Fruit fly (Drosophila melanogaster) whole organism, embryonic: Measurements from ENCODE around the gene CG43051.

Experiments
- Adf1 ChIP-seq: fragments of 200-800 bp; sonication (Bioruptor generic); IDR thresholded peaks from 2 replicates; pipeline ENCODE4 v1.3.6; 2022; ENCODE audit warnings: missing biosample characterization, missing genetic modification characterization
- Atf6 ChIP-seq: fragments of 200-800 bp; sonication (Bioruptor generic); IDR thresholded peaks from 2 replicates; pipeline ENCODE4 v1.3.6; 2022; ENCODE audit warnings: missing biosample characterization, missing genetic modification characterization
- CG10147 ChIP-seq: fragments of 200-800 bp; sonication (Bioruptor generic); optimal IDR thresholded peaks from 2 replicates; lab custom pipeline; 2019; ENCODE audit warnings: missing biosample characterization, mild to moderate bottlenecking, missing genetic modification characterization, moderate library complexity
- CG10543 ChIP-seq: fragments of 200-800 bp; sonication (Bioruptor generic); optimal IDR thresholded peaks from 3 replicates; lab custom pipeline; 2017; ENCODE audit warnings: missing biosample characterization, mild to moderate bottlenecking, missing genetic modification characterization, moderate library complexity
- CG11723 ChIP-seq: fragments of 200-800 bp; sonication (Bioruptor generic); optimal IDR thresholded peaks from 2 replicates; lab custom pipeline; 2017; ENCODE audit warnings: missing biosample characterization, mild to moderate bottlenecking, missing genetic modification characterization
- CG12769 ChIP-seq: fragments of 200-800 bp; sonication (Bioruptor generic); optimal IDR thresholded peaks from 2 replicates; lab custom pipeline; 2019; ENCODE audit warnings: missing biosample characterization, mild to moderate bottlenecking, missing genetic modification characterization, moderate library complexity
- CG13296 ChIP-seq: fragments of 200-800 bp; sonication (Bioruptor generic); optimal IDR thresholded peaks from 3 replicates; lab custom pipeline; 2018; ENCODE audit warnings: missing biosample characterization, mild to moderate bottlenecking, missing genetic modification characterization
- CG13624 ChIP-seq: fragments of 200-800 bp; sonication (Bioruptor generic); optimal IDR thresholded peaks from 2 replicates; lab custom pipeline; 2016; ENCODE audit warnings: missing biosample characterization, missing genetic modification characterization
- CG13894 ChIP-seq: fragments of 200-800 bp; sonication (Bioruptor generic); optimal IDR thresholded peaks from 3 replicates; lab custom pipeline; 2018; ENCODE audit warnings: missing biosample characterization, mild to moderate bottlenecking, missing genetic modification characterization, moderate library complexity
- CG14014 ChIP-seq: fragments of 200-800 bp; sonication (Bioruptor generic); IDR thresholded peaks from 2 replicates; pipeline ENCODE4 v1.3.6; 2022; ENCODE audit warnings: missing biosample characterization, missing genetic modification characterization
- CG14667 ChIP-seq: fragments of 200-800 bp; sonication (Bioruptor generic); IDR thresholded peaks from 2 replicates; pipeline ENCODE4 v1.3.6; 2022; ENCODE audit warnings: missing biosample characterization, missing genetic modification characterization
- CG1529 ChIP-seq: fragments of 200-800 bp; sonication (Bioruptor generic); optimal IDR thresholded peaks from 3 replicates; lab custom pipeline; 2018; ENCODE audit warnings: missing biosample characterization, missing genetic modification characterization
- CG17385 ChIP-seq: fragments of 200-800 bp; sonication (Bioruptor generic); optimal IDR thresholded peaks from 3 replicates; lab custom pipeline; 2018; ENCODE audit warnings: missing biosample characterization, mild to moderate bottlenecking, missing genetic modification characterization
- CG18599 ChIP-seq: fragments of 200-800 bp; sonication (Bioruptor generic); optimal IDR thresholded peaks from 3 replicates; lab custom pipeline; 2017; ENCODE audit warnings: missing biosample characterization, missing genetic modification characterization, mild to moderate bottlenecking, moderate library complexity, missing genetic modification reagents
- CG2678 ChIP-seq: fragments of 200-800 bp; sonication (Bioruptor generic); optimal IDR thresholded peaks from 3 replicates; lab custom pipeline; 2019; ENCODE audit warnings: missing biosample characterization, mild to moderate bottlenecking, missing genetic modification characterization, moderate library complexity
- CG3281 ChIP-seq: fragments of 200-800 bp; sonication (Bioruptor generic); optimal IDR thresholded peaks from 3 replicates; lab custom pipeline; 2017; ENCODE audit warnings: missing biosample characterization, mild to moderate bottlenecking, missing genetic modification characterization
- CG8290 ChIP-seq, 3 experiments: fragments of 200-800 bp; sonication (Bioruptor generic); optimal IDR thresholded peaks; 2 replicates each; lab custom pipeline; 2016 to 2019; ENCODE audit warnings: missing biosample characterization in 3 of 3, missing genetic modification characterization in 3 of 3, mild to moderate bottlenecking in 2 of 3, moderate library complexity in 1 of 3
- CG8924 ChIP-seq: fragments of 200-800 bp; optimal IDR thresholded peaks from 3 replicates; lab custom pipeline; 2019; ENCODE audit warnings: missing biosample characterization, mild to moderate bottlenecking, missing genetic modification characterization, moderate library complexity
- D19B ChIP-seq: fragments of 200-800 bp; sonication (Bioruptor generic); optimal IDR thresholded peaks from 2 replicates; lab custom pipeline; 2017; ENCODE audit warnings: missing biosample characterization, mild to moderate bottlenecking, missing genetic modification characterization
- Dek ChIP-seq: fragments of 200-800 bp; sonication (Bioruptor generic); optimal IDR thresholded peaks from 3 replicates; lab custom pipeline; 2019; ENCODE audit warnings: missing biosample characterization, mild to moderate bottlenecking, missing genetic modification characterization, moderate library complexity
- Eip74EF ChIP-seq, 2 experiments: fragments of 200-800 bp in 1 of 2; fragments of >200 bp in 1 of 2; sonication (Bioruptor generic) in 1 of 2; optimal IDR thresholded peaks; 2 replicates each; lab custom pipeline; 2017 to 2019; ENCODE audit warnings: missing biosample characterization in 2 of 2, missing genetic modification characterization in 2 of 2, mild to moderate bottlenecking in 1 of 2, moderate library complexity in 1 of 2
- Ets65A ChIP-seq: fragments of 200-800 bp; sonication (Bioruptor generic); peaks from one replicate; lab custom pipeline; 2016; ENCODE audit warnings: missing biosample characterization, missing genetic modification characterization
- Ets97D ChIP-seq: fragments of 200-800 bp; sonication (Bioruptor generic); optimal IDR thresholded peaks from 3 replicates; lab custom pipeline; 2016; ENCODE audit warnings: missing biosample characterization, missing genetic modification characterization
- Fer1 ChIP-seq: fragments of 200-800 bp; sonication (Bioruptor generic); optimal IDR thresholded peaks from 2 replicates; lab custom pipeline; 2017; ENCODE audit warnings: missing biosample characterization, mild to moderate bottlenecking, missing genetic modification characterization
- HHEX ChIP-seq: fragments of 200-800 bp; sonication (Bioruptor generic); optimal IDR thresholded peaks from 3 replicates; lab custom pipeline; 2017; ENCODE audit warnings: missing biosample characterization, mild to moderate bottlenecking, missing genetic modification characterization, missing genetic modification reagents
- Hey ChIP-seq: fragments of 200-800 bp; sonication (Bioruptor generic); optimal IDR thresholded peaks from 3 replicates; lab custom pipeline; 2018; ENCODE audit warnings: missing biosample characterization, mild to moderate bottlenecking, missing genetic modification characterization
- HmgZ ChIP-seq: fragments of 200-800 bp; sonication (Bioruptor generic); optimal IDR thresholded peaks from 2 replicates; lab custom pipeline; 2018; ENCODE audit warnings: missing biosample characterization, mild to moderate bottlenecking, missing genetic modification characterization
- Hmr ChIP-seq: fragments of 200-800 bp; sonication (Bioruptor generic); optimal IDR thresholded peaks from 3 replicates; lab custom pipeline; 2017; ENCODE audit warnings: mild to moderate bottlenecking, missing biosample characterization, missing genetic modification reagents, missing genetic modification characterization
- Hmx ChIP-seq: fragments of 200-800 bp; sonication (Bioruptor generic); optimal IDR thresholded peaks from 2 replicates; lab custom pipeline; 2016; ENCODE audit warnings: missing biosample characterization, missing genetic modification characterization
- Hr3 ChIP-seq: fragments of 200-800 bp; sonication (Bioruptor generic); optimal IDR thresholded peaks from 3 replicates; lab custom pipeline; 2016; ENCODE audit warnings: missing biosample characterization, missing genetic modification characterization
- Mad ChIP-seq: fragments of 200-800 bp; sonication (Bioruptor generic); optimal IDR thresholded peaks from 2 replicates; lab custom pipeline; 2016; ENCODE audit warnings: missing biosample characterization, missing genetic modification characterization
- Med ChIP-seq: fragments of 200-800 bp; sonication (Bioruptor generic); peaks from one replicate; lab custom pipeline; 2016; ENCODE audit warnings: missing biosample characterization, missing genetic modification characterization, mild to moderate bottlenecking, inconsistent platforms, moderate library complexity
- Pdp1 ChIP-seq, 2 experiments: fragments of 200-800 bp; sonication (Bioruptor generic); optimal IDR thresholded peaks; 3 replicates each; lab custom pipeline; 2016; ENCODE audit warnings: missing biosample characterization in 2 of 2, missing genetic modification characterization in 2 of 2, mild to moderate bottlenecking in 1 of 2, moderate library complexity in 1 of 2
- dysf ChIP-seq: fragments of 200-800 bp; sonication (Bioruptor generic); IDR thresholded peaks from 3 replicates; pipeline ENCODE4 v1.3.6; 2022; ENCODE audit warnings: missing biosample characterization, missing genetic modification characterization
- lab ChIP-seq: fragments of 200-800 bp; sonication (Bioruptor generic); optimal IDR thresholded peaks from 3 replicates; lab custom pipeline; 2017; ENCODE audit warnings: missing biosample characterization, missing genetic modification characterization, mild to moderate bottlenecking, moderate library complexity, missing genetic modification reagents
- lbe ChIP-seq: fragments of 200-800 bp; sonication (Bioruptor generic); optimal IDR thresholded peaks from 2 replicates; lab custom pipeline; 2016; ENCODE audit warnings: missing biosample characterization, mild to moderate bottlenecking, missing genetic modification characterization
- maf-S ChIP-seq: fragments of 200-800 bp; sonication (Bioruptor generic); optimal IDR thresholded peaks from 2 replicates; lab custom pipeline; 2016; ENCODE audit warnings: missing biosample characterization, missing genetic modification characterization
- oc ChIP-seq: fragments of 200-800 bp; sonication (Bioruptor generic); optimal IDR thresholded peaks from 2 replicates; lab custom pipeline; 2018; ENCODE audit warnings: missing biosample characterization, mild to moderate bottlenecking, missing genetic modification characterization, moderate library complexity
- pan ChIP-seq, 4 experiments: fragments of >200 bp in 3 of 4; fragments of 200-800 bp in 1 of 4; sonication (Bioruptor generic) in 1 of 4; optimal IDR thresholded peaks in 3 of 4; IDR thresholded peaks in 1 of 4; 2 replicates each; pipeline versions ENCODE4 v1.3.6 to Lab custom; 2017 to 2022; ENCODE audit warnings: missing biosample characterization in 2 of 4, missing genetic modification characterization in 2 of 4, mixed read lengths in 1 of 4
- pita ChIP-seq: fragments of 200-800 bp; sonication (Bioruptor generic); optimal IDR thresholded peaks from 2 replicates; lab custom pipeline; 2017; ENCODE audit warnings: missing biosample characterization, mild to moderate bottlenecking, missing genetic modification characterization
- sd ChIP-seq: fragments of 200-800 bp; sonication (Bioruptor generic); optimal IDR thresholded peaks from 3 replicates; lab custom pipeline; 2018; ENCODE audit warnings: missing biosample characterization, mild to moderate bottlenecking, missing genetic modification characterization, moderate library complexity
- sens ChIP-seq: fragments of 200-800 bp; sonication (Bioruptor generic); peaks from one replicate; lab custom pipeline; 2016; ENCODE audit warnings: missing biosample characterization, missing genetic modification characterization
- slbo ChIP-seq: fragments of 200-800 bp; sonication (Bioruptor generic); IDR thresholded peaks from 2 replicates; pipeline ENCODE4 v1.3.6; 2022; ENCODE audit warnings: missing biosample characterization, missing genetic modification characterization
- so ChIP-seq: fragments of 200-800 bp; sonication (Bioruptor generic); IDR thresholded peaks from 3 replicates; pipeline ENCODE4 v1.3.6; 2022; ENCODE audit warnings: missing biosample characterization, missing genetic modification characterization
- sug ChIP-seq: fragments of 200-800 bp; optimal IDR thresholded peaks from 2 replicates; lab custom pipeline; 2019; ENCODE audit warnings: missing biosample characterization, mild to moderate bottlenecking, missing genetic modification characterization, moderate library complexity
- unpg ChIP-seq: fragments of 200-800 bp; sonication (Bioruptor generic); optimal IDR thresholded peaks from 3 replicates; lab custom pipeline; 2018; ENCODE audit warnings: missing biosample characterization, mild to moderate bottlenecking, missing genetic modification characterization, moderate library complexity
- wdn ChIP-seq: fragments of 200-800 bp; sonication (Bioruptor generic); IDR thresholded peaks from 2 replicates; pipeline ENCODE4 v1.3.6; 2022; ENCODE audit warnings: missing biosample characterization, missing genetic modification characterization
- yki ChIP-seq: fragments of >200 bp; optimal IDR thresholded peaks from 3 replicates; lab custom pipeline; 2018
- zfh1 ChIP-seq: fragments of 200-800 bp; sonication (Bioruptor generic); IDR thresholded peaks from 3 replicates; pipeline ENCODE4 v1.3.6; 2022; ENCODE audit warnings: missing biosample characterization, missing genetic modification characterization

Gene CG43051

DNA sequence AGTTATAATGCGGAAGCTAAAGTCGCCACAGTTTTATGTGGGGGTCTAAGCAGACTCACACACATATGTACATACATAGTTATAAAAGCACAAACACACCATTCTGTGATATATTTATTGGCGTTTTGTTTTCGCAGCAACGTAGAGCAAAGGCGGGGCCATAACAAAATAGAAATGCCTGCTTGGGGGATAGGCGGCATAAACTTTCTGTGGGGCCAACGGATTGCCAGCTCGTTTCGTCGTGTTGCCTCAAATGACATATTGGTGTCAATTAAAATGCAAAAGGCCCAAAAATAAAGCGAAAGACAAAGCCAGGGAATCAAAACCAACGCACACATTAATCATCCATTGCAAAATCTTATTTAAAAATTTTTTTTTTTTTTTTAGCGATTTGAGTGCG lies 38.9 kb upstream of the CG43051 start:
- TF ChIP-seq Hmx (GFP tag; lab: Kevin White, UChicago) (no peak), Hey (tag; lab: Kevin White, UChicago) (no peak), CG13894 (tag; lab: Kevin White, UChicago) (no peak), maf-S (GFP tag; lab: Kevin White, UChicago) (peak; percentile 6), dysf (GFP tag; lab: Robert Waterston, UW) (0 out of 3 replicates have a peak, but pooled peaks have one; percentile 28), yki (lab: Kevin White, UChicago) (no peak), Eip74EF (GFP tag; optimal IDR thresholded peaks at IDR 0.05; lab: Kevin White, UChicago) (peak in 1 of 2 experiments; percentile 38), sug (tag; lab: Kevin White, UChicago) (peak; percentile 50), sens (GFP tag; lab: Kevin White, UChicago) (peak; percentile 68), so (GFP tag; lab: Robert Waterston, UW) (peak; percentile 55; the same call in 1 of the 3 replicates), CG12769 (tag; lab: Kevin White, UChicago) (peak; percentile 65), Dek (tag; lab: Kevin White, UChicago) (peak; percentile 29), CG10543 (GFP tag; lab: Kevin White, UChicago) (peak; percentile 3), HmgZ (tag; lab: Kevin White, UChicago) (no peak), CG11723 (no peak), Fer1 (GFP tag; lab: Kevin White, UChicago) (peak; percentile 10), wdn (0 out of 2 replicates have a peak, but pooled peaks have one; percentile 28), D19B (GFP tag; lab: Kevin White, UChicago) (peak; percentile 9), HHEX (GFP tag; lab: Kevin White, UChicago) (no peak), CG10147 (GFP tag; lab: Kevin White, UChicago) (peak; percentile 30), CG13624 (GFP tag; lab: Kevin White, UChicago) (peak; percentile 6), unpg (GFP tag; lab: Kevin White, UChicago) (no peak), CG17385 (peak; percentile 4), Atf6 (GFP tag; lab: Robert Waterston, UW) (0 out of 2 replicates have a peak, but pooled peaks have one; percentile 8), CG14014 (GFP tag; lab: Robert Waterston, UW) (0 out of 2 replicates have a peak, but pooled peaks have one; percentile 4), lab (GFP tag; lab: Kevin White, UChicago) (peak; percentile 43), CG8290 (GFP tag; optimal IDR thresholded peaks at IDR 0.05; lab: Kevin White, UChicago) (no peak), CG8290 (tag; optimal IDR thresholded peaks at IDR 0.05; lab: Kevin White, UChicago) (peak in 1 of 2 experiments; percentile 52), Mad (GFP tag; lab: Kevin White, UChicago) (no peak), Hr3 (no peak), slbo (GFP tag; lab: Robert Waterston, UW) (0 out of 2 replicates have a peak, but pooled peaks have one; percentile 3), oc (tag; lab: Kevin White, UChicago) (no peak), CG14667 (GFP tag; lab: Robert Waterston, UW) (no peak), pita (GFP tag; lab: Kevin White, UChicago) (no peak), pan (optimal IDR thresholded peaks at IDR 0.05; lab: Kevin White, UChicago) (no peak), pan (GFP tag; optimal IDR thresholded peaks at IDR 0.05 in 1 of 2, IDR thresholded peaks at IDR 0.05 in 1 of 2) (peak in 1 of 2 experiments; percentile 13), CG8924 (no peak), CG13296 (GFP tag; lab: Kevin White, UChicago) (no peak), Med (GFP tag; lab: Kevin White, UChicago) (peak; percentile 13), CG2678 (tag; lab: Kevin White, UChicago) (peak; percentile 25), lbe (no peak), Hmr (GFP tag; lab: Kevin White, UChicago) (peak; percentile 48), CG18599 (GFP tag; lab: Kevin White, UChicago) (peak; percentile 49), zfh1 (GFP tag; lab: Robert Waterston, UW) (no peak), Ets97D (no peak), CG1529 (no peak), Ets65A (GFP tag; lab: Kevin White, UChicago) (no peak), sd (tag; lab: Kevin White, UChicago) (peak; percentile 64), CG3281 (peak; percentile 12), Adf1 (0 out of 2 replicates have a peak, but pooled peaks have one; percentile 13), Pdp1 (GFP tag; optimal IDR thresholded peaks at IDR 0.05; lab: Kevin White, UChicago) (peak in 1 of 2 experiments; percentile 7)
